Fruit fly (Drosophila melanogaster): ENCODE measurements around the gene Urm1.

Urm1 gene

dm6 chr3L:7640297-7640696 is at the start of gene Urm1:
Gene Urm1, minus strand, starts transcription at chr3L:7640446.
- no peak for TF ChIP-seq CrebA (GFP tag; optimal IDR thresholded peaks at IDR 0.05; ENCODE audit: borderline replicate concordance)
- no peak for TF ChIP-seq dl (GFP tag; optimal IDR thresholded peaks at IDR 0.05; ENCODE audit: insufficient read depth in 1 of 2, partially characterized antibody in 2 of 2)
- no peak for TF ChIP-seq jim (GFP tag; optimal IDR thresholded peaks at IDR 0.05)
- no peak for TF ChIP-seq Jra (GFP tag; optimal IDR thresholded peaks at IDR 0.05)

dm6 chr3L:7654048-7654961 is 14.1 kb upstream of the Urm1 start, which contains the start of gene CG7492:
Gene CG7492, minus strand, starts transcription at chr3L:7654752.
- TF ChIP-seq woc (GFP tag; optimal IDR thresholded peaks at IDR 0.05) (no peak), h (GFP tag; optimal IDR thresholded peaks at IDR 0.05) (no peak), CrebA (GFP tag; optimal IDR thresholded peaks at IDR 0.05; ENCODE audit: borderline replicate concordance) (no peak), psq (GFP tag; optimal IDR thresholded peaks at IDR 0.05) (no peak), Myc (optimal IDR thresholded peaks at IDR 0.05) (peak; percentile 5), lola (GFP tag; optimal IDR thresholded peaks at IDR 0.05) (peak; percentile 27), Sp1 (GFP tag; optimal IDR thresholded peaks at IDR 0.05) (no peak)

dm6 chr3L:7650968-7651367 is 10.7 kb upstream of the Urm1 start, which contains the start of gene PGRP-SD:
Gene PGRP-SD, plus strand, starts transcription at chr3L:7651180.
- TF ChIP-seq Rel (GFP tag; optimal IDR thresholded peaks at IDR 0.05) (no peak), Rel (tag; optimal IDR thresholded peaks at IDR 0.05) (peak; percentile 98), Hr78 (GFP tag; optimal IDR thresholded peaks at IDR 0.05) (no peak)

- no peak for TF ChIP-seq tai (GFP tag; optimal IDR thresholded peaks at IDR 0.05)
- TF ChIP-seq Dfd (GFP tag; optimal IDR thresholded peaks at IDR 0.05), result no peak
- no peak for TF ChIP-seq psq (GFP tag; optimal IDR thresholded peaks at IDR 0.05)
- TF ChIP-seq HLH106 (tag; optimal IDR thresholded peaks at IDR 0.05), result no peak
- no peak for TF ChIP-seq CG9705 (GFP tag; optimal IDR thresholded peaks at IDR 0.05)
- no peak for TF ChIP-seq Abd-B (GFP tag; optimal IDR thresholded peaks at IDR 0.05)
- TF ChIP-seq fru (GFP tag; optimal IDR thresholded peaks at IDR 0.05), result no peak
- TF ChIP-seq br (GFP tag; optimal IDR thresholded peaks at IDR 0.05), result no peak
- no peak for TF ChIP-seq foxo (GFP tag; optimal IDR thresholded peaks at IDR 0.05)
- no peak for TF ChIP-seq Hr78 (GFP tag; optimal IDR thresholded peaks at IDR 0.05)
- TF ChIP-seq pan (optimal IDR thresholded peaks at IDR 0.05), result no peak
- TF ChIP-seq Mio (GFP tag; optimal IDR thresholded peaks at IDR 0.05), result no peak
These were observed 10.0 kb upstream of the Urm1 start, which contains the start of gene CG32373 for dm6 chr3L:7650248-7650647. Gene CG32373, plus strand, starts transcription at chr3L:7650548.

DNA sequence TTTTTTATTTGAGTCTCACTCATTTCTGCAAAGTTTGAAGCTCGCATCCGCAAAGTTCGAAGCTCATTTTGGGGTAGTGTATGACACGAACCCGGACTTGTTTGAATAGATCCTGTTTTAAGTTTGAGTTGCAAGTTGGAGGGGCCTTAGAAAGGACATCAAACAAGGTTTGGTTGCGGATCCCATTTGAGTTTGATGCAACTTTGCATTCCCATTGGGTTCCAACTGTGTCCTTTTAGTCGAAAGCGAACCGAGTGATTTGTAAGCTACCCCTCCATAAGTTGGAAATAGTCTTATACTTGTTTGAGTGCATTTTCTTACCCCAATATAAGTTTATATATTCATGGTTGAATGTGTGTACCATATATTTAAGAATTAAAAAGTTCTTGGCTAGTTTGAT is 3.3 kb upstream of the Urm1 start:
- TF ChIP-seq Myc (optimal IDR thresholded peaks at IDR 0.05), result no peak
- TF ChIP-seq ey (GFP tag; optimal IDR thresholded peaks at IDR 0.05), result no peak
- no peak for TF ChIP-seq jim (GFP tag; optimal IDR thresholded peaks at IDR 0.05)
- no peak for TF ChIP-seq HLH106 (tag; optimal IDR thresholded peaks at IDR 0.05)
- TF ChIP-seq Abd-B (GFP tag; optimal IDR thresholded peaks at IDR 0.05), result no peak
- no peak for TF ChIP-seq h (GFP tag; optimal IDR thresholded peaks at IDR 0.05)
- TF ChIP-seq CG9705 (GFP tag; optimal IDR thresholded peaks at IDR 0.05), result no peak
- TF ChIP-seq woc (GFP tag; optimal IDR thresholded peaks at IDR 0.05), result no peak
- no peak for TF ChIP-seq Dif (GFP tag; optimal IDR thresholded peaks at IDR 0.05; ENCODE audit: partially characterized antibody)

DNA sequence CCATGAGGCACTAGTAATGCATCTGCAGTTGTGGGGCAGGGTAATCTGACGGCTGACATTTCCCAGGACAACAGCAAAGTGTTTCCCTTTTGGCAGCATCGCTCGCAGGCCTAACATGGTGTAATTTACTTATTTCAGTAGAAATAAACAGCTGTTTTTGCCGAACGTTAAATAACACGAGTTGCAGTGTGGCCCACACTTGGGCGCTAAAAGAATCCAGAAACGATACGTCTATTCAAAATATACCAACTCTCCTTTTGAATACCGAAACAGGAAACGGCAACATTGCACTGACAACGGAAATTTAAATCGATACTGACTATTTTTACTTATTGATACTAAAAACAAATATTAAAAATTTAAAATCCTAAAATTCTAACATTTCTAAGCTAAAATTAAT is 1.2 kb upstream of the Urm1 start, which contains the start of gene CG7506:
CG7506 (minus strand) TSS at position 182 of the 400 bp plus-strand sequence.
- TF ChIP-seq rgr (GFP tag; optimal IDR thresholded peaks at IDR 0.05) (peak; percentile 21), dmrt93B (GFP tag; optimal IDR thresholded peaks at IDR 0.05) (peak; percentile 35), CG9705 (GFP tag; optimal IDR thresholded peaks at IDR 0.05) (peak; percentile 16), GATAd (GFP tag; optimal IDR thresholded peaks at IDR 0.05) (no peak), HLH106 (tag; optimal IDR thresholded peaks at IDR 0.05) (peak; percentile 20), Rel (GFP tag; optimal IDR thresholded peaks at IDR 0.05) (no peak), Rel (tag; optimal IDR thresholded peaks at IDR 0.05) (peak; percentile 7)
